Worm (Caenorhabditis elegans) whole organism, late embryonic: Measurements from ENCODE around the gene srv-10.
"Not testable (repeated sequence)": the region's sequence is repeated elsewhere in the genome, so short reads cannot be mapped to it uniquely, and the experiment has no call there.

Experiments used
- K09A11.1 ChIP-seq: sonication (generic microtip); optimal IDR thresholded peaks from 2 replicates; lab custom pipeline; 2017; ENCODE audit warnings: antibody characterized with exemption, mild to moderate bottlenecking, missing genetic modification characterization, missing compliant biosample characterization; ENCODE audit not compliant: insufficient read depth
- ahr-1 ChIP-seq: sonication (generic microtip); optimal IDR thresholded peaks from 2 replicates; lab custom pipeline; 2016; ENCODE audit warnings: missing genetic modification characterization, missing compliant biosample characterization
- ama-1 ChIP-seq: fragments of 150-350 bp; optimal IDR thresholded peaks from 2 replicates; lab custom pipeline; 2014
- ceh-18 ChIP-seq: sonication (generic microtip); optimal IDR thresholded peaks from 2 replicates; lab custom pipeline; 2016; ENCODE audit warnings: missing genetic modification characterization, missing compliant biosample characterization
- ceh-19 ChIP-seq: fragments of 200-800 bp; sonication (Bioruptor generic); optimal IDR thresholded peaks from 2 replicates; lab custom pipeline; 2018; ENCODE audit warnings: mild to moderate bottlenecking, missing genetic modification characterization, missing compliant biosample characterization
- ceh-2 ChIP-seq: sonication (generic microtip); optimal IDR thresholded peaks from 2 replicates; lab custom pipeline; 2016; ENCODE audit warnings: missing genotype, missing genetic modification characterization, missing compliant biosample characterization
- ceh-22 ChIP-seq: sonication (generic microtip); optimal IDR thresholded peaks from 2 replicates; lab custom pipeline; 2017; ENCODE audit warnings: missing biosample characterization, missing genetic modification characterization
- ceh-24 ChIP-seq: sonication (generic microtip); optimal IDR thresholded peaks from 2 replicates; lab custom pipeline; 2016; ENCODE audit warnings: mild to moderate bottlenecking, missing genetic modification characterization, missing compliant biosample characterization
- ceh-31 ChIP-seq: sonication (generic microtip); optimal IDR thresholded peaks from 2 replicates; lab custom pipeline; 2016; ENCODE audit warnings: missing genetic modification characterization, missing compliant biosample characterization
- ceh-48 ChIP-seq: sonication (generic microtip); optimal IDR thresholded peaks from 2 replicates; lab custom pipeline; 2016; ENCODE audit warnings: missing genetic modification characterization, inconsistent platforms, missing compliant biosample characterization
- ceh-9 ChIP-seq: sonication (generic microtip); optimal IDR thresholded peaks from 2 replicates; lab custom pipeline; 2016; ENCODE audit warnings: mild to moderate bottlenecking, missing genetic modification characterization, inconsistent platforms, missing compliant biosample characterization
- che-1 ChIP-seq: sonication (generic microtip); optimal IDR thresholded peaks from 2 replicates; lab custom pipeline; 2016; ENCODE audit warnings: mild to moderate bottlenecking, missing genetic modification characterization, missing compliant biosample characterization
- dve-1 ChIP-seq: sonication (generic microtip); optimal IDR thresholded peaks from 2 replicates; lab custom pipeline; 2017; ENCODE audit warnings: antibody characterized with exemption, mild to moderate bottlenecking, missing genetic modification characterization, missing compliant biosample characterization
- ets-4 ChIP-seq: sonication (generic microtip); optimal IDR thresholded peaks from 2 replicates; lab custom pipeline; 2016; ENCODE audit warnings: missing genetic modification characterization, missing compliant biosample characterization
- eyg-1 ChIP-seq: sonication (generic microtip); optimal IDR thresholded peaks from 2 replicates; lab custom pipeline; 2016; ENCODE audit warnings: missing genotype, missing genetic modification characterization, missing compliant biosample characterization
- fkh-10 ChIP-seq: fragments of 150-350 bp; optimal IDR thresholded peaks from 2 replicates; lab custom pipeline; 2014; ENCODE audit warnings: missing biosample characterization, missing genetic modification reagents, missing genetic modification characterization
- hlh-15 ChIP-seq: sonication (generic microtip); optimal IDR thresholded peaks from 2 replicates; lab custom pipeline; 2016; ENCODE audit warnings: missing genetic modification characterization, missing compliant biosample characterization
- lim-6 ChIP-seq: sonication (generic microtip); optimal IDR thresholded peaks from 2 replicates; lab custom pipeline; 2016; ENCODE audit warnings: missing genetic modification characterization, missing compliant biosample characterization
- lin-11 ChIP-seq: fragments of 200-800 bp; sonication (Bioruptor generic); optimal IDR thresholded peaks from 2 replicates; lab custom pipeline; 2018; ENCODE audit warnings: mild to moderate bottlenecking, missing genetic modification characterization, missing compliant biosample characterization
- madf-2 ChIP-seq: sonication (generic microtip); optimal IDR thresholded peaks from 2 replicates; lab custom pipeline; 2017; ENCODE audit warnings: missing genetic modification characterization, missing compliant biosample characterization
- nfya-1 ChIP-seq: sonication (generic microtip); optimal IDR thresholded peaks from 2 replicates; lab custom pipeline; 2017; ENCODE audit warnings: missing genetic modification characterization, mild to moderate bottlenecking, missing compliant biosample characterization, antibody characterized with exemption, moderate library complexity
- pag-3 ChIP-seq: sonication (generic microtip); optimal IDR thresholded peaks from 2 replicates; lab custom pipeline; 2016; ENCODE audit warnings: missing compliant biosample characterization, missing genetic modification characterization, borderline replicate concordance
- pat-9 ChIP-seq: fragments of 200-800 bp; sonication (Bioruptor generic); optimal IDR thresholded peaks from 2 replicates; lab custom pipeline; 2018; ENCODE audit warnings: mild to moderate bottlenecking, missing genetic modification characterization, moderate library complexity, missing compliant biosample characterization
- pax-1 ChIP-seq: fragments of 150-350 bp; optimal IDR thresholded peaks from 2 replicates; lab custom pipeline; 2014; ENCODE audit warnings: missing biosample characterization, missing genetic modification characterization
- pha-2 ChIP-seq: sonication (generic microtip); optimal IDR thresholded peaks from 2 replicates; lab custom pipeline; 2017; ENCODE audit warnings: mild to moderate bottlenecking, missing genetic modification characterization, missing compliant biosample characterization
- pha-4 ChIP-seq: fragments of 150-350 bp; optimal IDR thresholded peaks from 2 replicates; lab custom pipeline; 2018; ENCODE audit warnings: missing biosample characterization, missing genetic modification reagents, missing genetic modification characterization
- pros-1 ChIP-seq: fragments of 150-350 bp; optimal IDR thresholded peaks from 2 replicates; lab custom pipeline; 2014; ENCODE audit warnings: missing biosample characterization, missing genetic modification reagents, missing genetic modification characterization
- sdc-2 ChIP-seq: sonication (generic microtip); optimal IDR thresholded peaks from 2 replicates; lab custom pipeline; 2016; ENCODE audit warnings: missing genotype, missing genetic modification characterization, missing compliant biosample characterization
- sox-2 ChIP-seq: fragments of 200-800 bp; sonication (Bioruptor generic); IDR thresholded peaks from 2 replicates; pipeline ENCODE4 v1.3.6; 2022; ENCODE audit warnings: missing genetic modification reagents, missing genetic modification characterization, missing compliant biosample characterization
- syd-9 ChIP-seq: sonication (generic microtip); optimal IDR thresholded peaks from 2 replicates; lab custom pipeline; 2016; ENCODE audit warnings: mild to moderate bottlenecking, missing genetic modification characterization, moderate library complexity, missing compliant biosample characterization
- tbx-2 ChIP-seq: sonication (generic microtip); optimal IDR thresholded peaks from 2 replicates; lab custom pipeline; 2016; ENCODE audit warnings: missing genetic modification characterization, missing compliant biosample characterization
- tbx-7 ChIP-seq: sonication (generic microtip); optimal IDR thresholded peaks from 2 replicates; lab custom pipeline; 2016; ENCODE audit warnings: missing genotype, missing genetic modification characterization, missing compliant biosample characterization
- unc-42 ChIP-seq: sonication (generic microtip); optimal IDR thresholded peaks from 2 replicates; lab custom pipeline; 2016; ENCODE audit warnings: missing genotype, missing genetic modification characterization, missing compliant biosample characterization
- unc-55 ChIP-seq: sonication (generic microtip); optimal IDR thresholded peaks from 2 replicates; lab custom pipeline; 2017; ENCODE audit warnings: missing biosample characterization, missing genetic modification reagents, missing genetic modification characterization

The srv-10 gene

ce11 chrV:13443535-13443934 is 19.8 kb downstream of the srv-10 start, which contains the start of gene Y2H9A.6:
TSS of gene Y2H9A.6 (plus strand) at chrV:13443835.
- not testable (repeated sequence) for TF ChIP-seq ceh-19 (GFP tag; lab: Kevin White, UChicago); ets-4 (tag; lab: Kevin White, UChicago); ceh-18 (tag; lab: Kevin White, UChicago)

ce11 chrV:13445229-13445949 is 21.7 kb downstream of the srv-10 start, which contains the start of gene Y2H9A.4:
TSS of gene Y2H9A.4 (plus strand) at chrV:13445899.
- TF ChIP-seq sdc-2 (tag; lab: Kevin White, UChicago) (no peak), unc-42 (tag; lab: Kevin White, UChicago) (no peak), ceh-2 (no peak), ceh-9 (tag; lab: Kevin White, UChicago) (no peak), K09A11.1 (tag; lab: Kevin White, UChicago) (no peak), ceh-48 (tag; lab: Kevin White, UChicago) (no peak), che-1 (tag; lab: Kevin White, UChicago) (no peak), dve-1 (tag; lab: Kevin White, UChicago) (no peak), ama-1 (lab: Kevin White, UChicago) (no peak), fkh-10 (GFP tag; lab: Kevin White, UChicago) (no peak)

ce11 chrV:13453334-13453733 is 29.6 kb downstream of the srv-10 start, which contains the start of gene lurp-2:
TSS of gene lurp-2 (plus strand) at chrV:13453634.
- TF ChIP-seq lim-6 (tag; lab: Kevin White, UChicago) (no peak), ceh-22 (no peak), sdc-2 (tag; lab: Kevin White, UChicago) (no peak), syd-9 (tag; lab: Kevin White, UChicago) (no peak), pros-1 (no peak), ets-4 (tag; lab: Kevin White, UChicago) (no peak), ahr-1 (tag; lab: Kevin White, UChicago) (no peak), pha-4 (tag; lab: Kevin White, UChicago) (no peak), ceh-18 (tag; lab: Kevin White, UChicago) (no peak), lin-11 (tag; lab: Kevin White, UChicago) (no peak), che-1 (tag; lab: Kevin White, UChicago) (no peak), unc-55 (GFP tag; lab: Kevin White, UChicago) (no peak), pat-9 (tag; lab: Kevin White, UChicago) (no peak), ceh-9 (tag; lab: Kevin White, UChicago) (no peak)

ce11 chrV:13455448-13455847 is 31.7 kb downstream of the srv-10 start, which contains the start of gene lurp-3:
TSS of gene lurp-3 (plus strand) at chrV:13455748.
- TF ChIP-seq ceh-24 (tag; lab: Kevin White, UChicago): no peak
- TF ChIP-seq ceh-31 (tag; lab: Kevin White, UChicago): no peak
- TF ChIP-seq sox-2: no peak
- TF ChIP-seq pha-2 (tag; lab: Kevin White, UChicago): no peak
- TF ChIP-seq tbx-7 (tag; lab: Kevin White, UChicago): no peak
- no peak for TF ChIP-seq nfya-1 (tag; lab: Kevin White, UChicago)
- TF ChIP-seq lim-6 (tag; lab: Kevin White, UChicago): no peak
- TF ChIP-seq madf-2 (tag; lab: Kevin White, UChicago): no peak
- TF ChIP-seq syd-9 (tag; lab: Kevin White, UChicago): no peak
- TF ChIP-seq pag-3: no peak
- TF ChIP-seq tbx-2 (tag; lab: Kevin White, UChicago): no peak
- no peak for TF ChIP-seq pax-1
- no peak for TF ChIP-seq hlh-15 (tag; lab: Kevin White, UChicago)
- TF ChIP-seq eyg-1 (tag; lab: Kevin White, UChicago): no peak
